Worm (Caenorhabditis elegans): Measurements from ENCODE around the gene oac-58.

- TF ChIP-seq him-1 (tag; optimal IDR thresholded peaks at IDR 0.05) (no peak), dao-5 (tag; optimal IDR thresholded peaks at IDR 0.05) (no peak), W03F9.2 (tag; optimal IDR thresholded peaks at IDR 0.05) (no peak)
Measured at ce11 chrIV:12259161-12259870, 52.2 kb downstream of the oac-58 start, which contains the start of gene Y39C12A.9.
